Worm (Caenorhabditis elegans) whole organism, L4 larva: ENCODE data around the gene hyl-1.
A peak's percentile ranks its signal among the peaks of the same experiment; 100 is the strongest.

Experiments
- F37D6.2 ChIP-seq: sonication (generic microtip); optimal IDR thresholded peaks from 2 replicates; lab custom pipeline; 2016; ENCODE audit warnings: mild to moderate bottlenecking, missing genetic modification characterization, missing compliant biosample characterization
- F49E8.2 ChIP-seq: sonication (generic microtip); optimal IDR thresholded peaks from 2 replicates; lab custom pipeline; 2016; ENCODE audit warnings: missing compliant biosample characterization, mild to moderate bottlenecking, missing genetic modification characterization, borderline replicate concordance
- R02D3.7 ChIP-seq: fragments of 150-350 bp; sonication (generic microtip); optimal IDR thresholded peaks from 3 replicates; lab custom pipeline; 2014; ENCODE audit warnings: missing biosample characterization, missing genetic modification characterization
- T20F7.1 ChIP-seq: fragments of 200-800 bp; sonication (Bioruptor generic); optimal IDR thresholded peaks from 2 replicates; lab custom pipeline; 2018; ENCODE audit warnings: mild to moderate bottlenecking, missing genetic modification characterization, missing compliant biosample characterization
- T26A8.4 ChIP-seq: fragments of 200-800 bp; sonication (Bioruptor generic); IDR thresholded peaks from 2 replicates; pipeline ENCODE4 v1.3.6; 2022; ENCODE audit warnings: missing genetic modification characterization, missing compliant biosample characterization
- Y105C5A.15 ChIP-seq: fragments of 200-800 bp; sonication (Bioruptor generic); IDR thresholded peaks from 2 replicates; pipeline ENCODE4 v1.3.6; 2022; ENCODE audit warnings: missing genetic modification characterization, missing compliant biosample characterization
- aha-1 ChIP-seq: fragments of 150-350 bp; peaks from one replicate; lab custom pipeline; 2014; ENCODE audit warnings: missing biosample characterization, missing genetic modification characterization
- ama-1 ChIP-seq: fragments of 150-350 bp; optimal IDR thresholded peaks from 2 replicates; lab custom pipeline; 2014; ENCODE audit warnings: inconsistent platforms, mixed read lengths
- ceh-28 ChIP-seq: fragments of 150-350 bp; optimal IDR thresholded peaks from 2 replicates; lab custom pipeline; 2014; ENCODE audit warnings: missing biosample characterization, missing genetic modification reagents, missing genetic modification characterization
- ceh-62 ChIP-seq: sonication (generic microtip); optimal IDR thresholded peaks from 2 replicates; lab custom pipeline; 2017; ENCODE audit warnings: missing biosample characterization, missing genetic modification characterization
- daf-12 ChIP-seq: fragments of 150-350 bp; optimal IDR thresholded peaks from 2 replicates; lab custom pipeline; 2014; ENCODE audit warnings: missing biosample characterization, missing genetic modification reagents, missing genetic modification characterization
- daf-16 ChIP-seq, 3 experiments: sonication (generic microtip); optimal IDR thresholded peaks; 2 replicates each; lab custom pipeline; 2016 to 2017; ENCODE audit warnings: missing genetic modification characterization in 3 of 3, missing genetic modification reagents in 3 of 3, mild to moderate bottlenecking in 2 of 3, missing compliant biosample characterization in 2 of 3, missing biosample characterization in 1 of 3, moderate library complexity in 1 of 3
- dmd-6 ChIP-seq: fragments of 200-800 bp; sonication (Bioruptor generic); IDR thresholded peaks from 2 replicates; pipeline ENCODE4 v1.3.6; 2022; ENCODE audit warnings: missing genetic modification reagents, missing genetic modification characterization, missing compliant biosample characterization
- dmd-8 ChIP-seq: fragments of 200-800 bp; sonication (Bioruptor generic); IDR thresholded peaks from 2 replicates; pipeline ENCODE4 v1.3.6; 2022; ENCODE audit warnings: missing genetic modification characterization, missing compliant biosample characterization
- dpl-1 ChIP-seq: fragments of 150-350 bp; optimal IDR thresholded peaks from 2 replicates; lab custom pipeline; 2014; ENCODE audit warnings: missing biosample characterization, missing genetic modification reagents, missing genetic modification characterization
- duxl-1 ChIP-seq: sonication (generic microtip); optimal IDR thresholded peaks from 2 replicates; lab custom pipeline; 2016; ENCODE audit warnings: mild to moderate bottlenecking, missing genetic modification characterization, moderate library complexity, missing compliant biosample characterization; ENCODE audit not compliant: poor library complexity
- dve-1 ChIP-seq: sonication (generic microtip); optimal IDR thresholded peaks from 2 replicates; lab custom pipeline; 2017; ENCODE audit warnings: antibody characterized with exemption, mild to moderate bottlenecking, missing genetic modification characterization, missing compliant biosample characterization; ENCODE audit not compliant: insufficient read depth
- gei-8 ChIP-seq: fragments of 200-800 bp; sonication (Bioruptor generic); optimal IDR thresholded peaks from 2 replicates; lab custom pipeline; 2018; ENCODE audit warnings: mild to moderate bottlenecking, missing genetic modification characterization, missing compliant biosample characterization
- hlh-11 ChIP-seq: fragments of 200-800 bp; sonication (Bioruptor generic); optimal IDR thresholded peaks from 2 replicates; lab custom pipeline; 2018; ENCODE audit warnings: mild to moderate bottlenecking, missing genetic modification characterization, missing compliant biosample characterization
- hlh-30 ChIP-seq: sonication (generic microtip); optimal IDR thresholded peaks from 2 replicates; lab custom pipeline; 2017; ENCODE audit warnings: antibody characterized with exemption, mild to moderate bottlenecking, missing genetic modification characterization, missing compliant biosample characterization; ENCODE audit not compliant: insufficient read depth
- hmg-1.1 ChIP-seq: fragments of 200-800 bp; sonication (Bioruptor generic); IDR thresholded peaks from 2 replicates; pipeline ENCODE4 v1.3.6; 2022; ENCODE audit warnings: missing genetic modification reagents, missing genetic modification characterization, missing compliant biosample characterization
- lim-7 ChIP-seq: fragments of 200-800 bp; sonication (Bioruptor generic); IDR thresholded peaks from 2 replicates; pipeline ENCODE4 v1.3.6; 2022; ENCODE audit warnings: missing genetic modification characterization, missing compliant biosample characterization
- lin-1 ChIP-seq: fragments of 200-800 bp; sonication (Bioruptor generic); IDR thresholded peaks from 2 replicates; pipeline ENCODE4 v1.3.6; 2022; ENCODE audit warnings: missing genetic modification reagents, missing genetic modification characterization, missing compliant biosample characterization
- lin-13 ChIP-seq: fragments of 150-350 bp; optimal IDR thresholded peaks from 2 replicates; lab custom pipeline; 2014; ENCODE audit warnings: missing biosample characterization, missing genetic modification reagents, missing genetic modification characterization
- lin-15B ChIP-seq: fragments of 150-350 bp; sonication (generic microtip); optimal IDR thresholded peaks from 3 replicates; lab custom pipeline; 2014; ENCODE audit warnings: missing biosample characterization, missing genetic modification characterization
- mdl-1 ChIP-seq, 2 experiments: fragments of 150-350 bp in 1 of 2; sonication (generic microtip) in 1 of 2; optimal IDR thresholded peaks; 2 replicates each; lab custom pipeline; 2014 to 2017; ENCODE audit warnings: missing biosample characterization in 2 of 2, missing genetic modification characterization in 2 of 2
- mep-1 ChIP-seq: fragments of 150-350 bp; sonication (generic microtip); optimal IDR thresholded peaks from 3 replicates; lab custom pipeline; 2014; ENCODE audit warnings: missing biosample characterization, missing genetic modification characterization
- mes-2 ChIP-seq: sonication (generic microtip); optimal IDR thresholded peaks from 2 replicates; lab custom pipeline; 2016; ENCODE audit warnings: missing genotype, mild to moderate bottlenecking, missing genetic modification characterization, missing compliant biosample characterization; ENCODE audit not compliant: poor library complexity, severe bottlenecking
- mxl-2 ChIP-seq: fragments of 200-800 bp; sonication (Bioruptor generic); conservative IDR thresholded peaks from 2 replicates; pipeline ENCODE4 v1.3.6; 2022; ENCODE audit warnings: missing genetic modification reagents, missing genetic modification characterization, missing compliant biosample characterization
- mxl-3 ChIP-seq: fragments of 200-800 bp; sonication (Bioruptor generic); optimal IDR thresholded peaks from 2 replicates; lab custom pipeline; 2018; ENCODE audit warnings: mild to moderate bottlenecking, missing genetic modification characterization, missing compliant biosample characterization
- nhr-10 ChIP-seq: fragments of 150-350 bp; optimal IDR thresholded peaks from 2 replicates; lab custom pipeline; 2014; ENCODE audit warnings: missing biosample characterization, missing genetic modification characterization
- nhr-102 ChIP-seq: sonication (generic microtip); optimal IDR thresholded peaks from 2 replicates; lab custom pipeline; 2016; ENCODE audit warnings: mild to moderate bottlenecking, missing genetic modification characterization, moderate library complexity, missing compliant biosample characterization
- nhr-28 ChIP-seq: fragments of 150-350 bp; optimal IDR thresholded peaks from 2 replicates; lab custom pipeline; 2014; ENCODE audit warnings: missing biosample characterization, missing genetic modification characterization
- nhr-41 ChIP-seq: fragments of 200-800 bp; sonication (Bioruptor generic); IDR thresholded peaks from 2 replicates; pipeline ENCODE4 v1.3.6; 2022; ENCODE audit warnings: missing genetic modification reagents, missing genetic modification characterization, missing compliant biosample characterization
- nhr-48 ChIP-seq: sonication (generic microtip); optimal IDR thresholded peaks from 2 replicates; lab custom pipeline; 2016; ENCODE audit warnings: mild to moderate bottlenecking, missing genetic modification characterization, missing compliant biosample characterization
- nhr-76 ChIP-seq: fragments of 150-350 bp; optimal IDR thresholded peaks from 2 replicates; lab custom pipeline; 2014; ENCODE audit warnings: missing biosample characterization, missing genetic modification characterization
- pqm-1 ChIP-seq: sonication (generic microtip); optimal IDR thresholded peaks from 2 replicates; lab custom pipeline; 2017; ENCODE audit warnings: missing biosample characterization, missing genetic modification characterization
- set-16 ChIP-seq: fragments of 200-800 bp; sonication (Bioruptor generic); IDR thresholded peaks from 2 replicates; pipeline ENCODE4 v1.3.6; 2022; ENCODE audit warnings: missing genetic modification reagents, missing genetic modification characterization, missing compliant biosample characterization
- snpc-1.2 ChIP-seq: fragments of 200-800 bp; sonication (Bioruptor generic); IDR thresholded peaks from 2 replicates; pipeline ENCODE4 v1.3.6; 2022; ENCODE audit warnings: missing genetic modification reagents, missing genetic modification characterization, missing compliant biosample characterization
- tra-1 ChIP-seq: fragments of 200-800 bp; sonication (Bioruptor generic); IDR thresholded peaks from 2 replicates; pipeline ENCODE4 v1.3.6; 2022; ENCODE audit warnings: missing genetic modification reagents, missing genetic modification characterization, missing compliant biosample characterization
- unc-62 ChIP-seq, 3 experiments: fragments of 150-350 bp in 1 of 3; sonication (generic microtip); optimal IDR thresholded peaks in 2 of 3; peaks in 1 of 3; 1 replicate in 1 of 3; 2 replicates in 2 of 3; lab custom pipeline; 2014 to 2017; ENCODE audit warnings: missing biosample characterization in 3 of 3, missing genetic modification characterization in 3 of 3, missing genetic modification reagents in 3 of 3, missing genotype in 1 of 3
- vab-7 ChIP-seq: fragments of 200-800 bp; sonication (Bioruptor generic); IDR thresholded peaks from 2 replicates; pipeline ENCODE4 v1.3.6; 2022; ENCODE audit warnings: missing genetic modification reagents, missing genetic modification characterization, missing compliant biosample characterization
- zag-1 ChIP-seq: fragments of 150-350 bp; optimal IDR thresholded peaks from 2 replicates; lab custom pipeline; 2014; ENCODE audit warnings: missing biosample characterization, missing genetic modification characterization
- zfp-3 ChIP-seq: fragments of 200-800 bp; sonication (Bioruptor generic); conservative IDR thresholded peaks from 2 replicates; pipeline ENCODE4 v1.3.6; 2022; ENCODE audit warnings: missing genetic modification reagents, missing genetic modification characterization, missing compliant biosample characterization

The hyl-1 gene

ce11 chrIV:8530042-8531027, 8.6 kb upstream of the hyl-1 start (continued):
- TF ChIP-seq dmd-8 (no peak), ama-1 (lab: Kevin White, UChicago) (peak; percentile 0), lin-1 (peak; percentile 88; the same call in 1 of the 2 replicates), dpl-1 (GFP tag; lab: Kevin White, UChicago) (peak; percentile 14), nhr-41 (GFP tag; lab: Robert Waterston, UW) (0 out of 2 replicates have a peak, but pooled peaks have one; percentile 35), daf-12 (no peak)

ce11 chrIV:8532024-8532423, 6.9 kb upstream of the hyl-1 start:
- TF ChIP-seq hlh-11 (tag; lab: Kevin White, UChicago) (peak; percentile 77), ceh-28 (tag; lab: Kevin White, UChicago) (no peak), set-16 (GFP tag; lab: Robert Waterston, UW) (no peak), tra-1 (0 out of 2 replicates have a peak, but pooled peaks have one; percentile 33), duxl-1 (tag; lab: Kevin White, UChicago) (no peak), mep-1 (peak; percentile 33), mes-2 (tag; lab: Kevin White, UChicago) (peak; percentile 22), aha-1 (peak; percentile 13), hmg-1.1 (no peak), dpl-1 (GFP tag; lab: Kevin White, UChicago) (no peak), pqm-1 (peak; percentile 68), ceh-62 (no peak), nhr-48 (tag; lab: Kevin White, UChicago) (peak; percentile 70), dmd-6 (GFP tag; lab: Robert Waterston, UW) (peak; percentile 91), mdl-1 (tag; optimal IDR thresholded peaks at IDR 0.05; lab: Kevin White, UChicago) (peak in 1 of 2 experiments; percentile 32), nhr-28 (peak; percentile 69), unc-62 (GFP tag; optimal IDR thresholded peaks at IDR 0.05 in 1 of 2; lab: Kevin White, UChicago) (peak in 1 of 2 experiments; percentile 96), unc-62 (tag; optimal IDR thresholded peaks at IDR 0.05; lab: Kevin White, UChicago) (no peak), mxl-3 (GFP tag; lab: Kevin White, UChicago) (peak; percentile 25), lin-15B (tag; lab: Kevin White, UChicago) (no peak), nhr-102 (tag; lab: Kevin White, UChicago) (peak; percentile 13), dve-1 (peak; percentile 76), nhr-76 (tag; lab: Kevin White, UChicago) (no peak), hlh-30 (peak; percentile 28), T20F7.1 (GFP tag; lab: Kevin White, UChicago) (peak; percentile 1), daf-16 (GFP tag; optimal IDR thresholded peaks at IDR 0.05; lab: Kevin White, UChicago) (no peak), daf-16 (tag; optimal IDR thresholded peaks at IDR 0.05; lab: Kevin White, UChicago) (peak; percentile 63), lim-7 (GFP tag; lab: Robert Waterston, UW) (no peak), Y105C5A.15 (GFP tag; lab: Robert Waterston, UW) (no peak), nhr-10 (tag; lab: Kevin White, UChicago) (peak; percentile 72), F49E8.2 (tag; lab: Kevin White, UChicago) (no peak)
- TF ChIP-seq, all 104 proteins: peak for 18

ce11 chrIV:8532796-8533195, 6.1 kb upstream of the hyl-1 start:
- peak; percentile 59 for TF ChIP-seq hlh-11 (tag; lab: Kevin White, UChicago)
- no peak for TF ChIP-seq F37D6.2
- TF ChIP-seq dve-1: peak; percentile 68
- 0 out of 2 replicates have a peak, but pooled peaks have one; percentile 46 for TF ChIP-seq mxl-2 (GFP tag; lab: Robert Waterston, UW)
- TF ChIP-seq nhr-48 (tag; lab: Kevin White, UChicago): peak; percentile 56
- TF ChIP-seq snpc-1.2 (GFP tag; lab: Robert Waterston, UW): no peak
- peak; percentile 87 for TF ChIP-seq dmd-6 (GFP tag; lab: Robert Waterston, UW)
- TF ChIP-seq gei-8: no peak
- TF ChIP-seq nhr-102 (tag; lab: Kevin White, UChicago): peak; percentile 8
- TF ChIP-seq T26A8.4 (GFP tag; lab: Robert Waterston, UW): no peak
- TF ChIP-seq aha-1: peak; percentile 8
- peak; percentile 66 for TF ChIP-seq tra-1
- no peak for TF ChIP-seq vab-7 (GFP tag; lab: Robert Waterston, UW)
- no peak for TF ChIP-seq lin-13 (GFP tag; lab: Kevin White, UChicago)
- peak; percentile 22 for TF ChIP-seq pqm-1
- no peak for TF ChIP-seq zag-1 (tag; lab: Kevin White, UChicago)
- no peak for TF ChIP-seq R02D3.7 (tag; lab: Kevin White, UChicago)
- peak; percentile 5 for TF ChIP-seq mes-2 (tag; lab: Kevin White, UChicago)
- TF ChIP-seq zfp-3: no peak
- peak; percentile 26 for TF ChIP-seq hlh-30
